Worm (Caenorhabditis elegans): Measurements from ENCODE around the gene immt-2.

- TF ChIP-seq elt-3 (tag; optimal IDR thresholded peaks at IDR 0.05) (no peak), nhr-77 (tag; optimal IDR thresholded peaks at IDR 0.05) (no peak), nhr-23 (tag; optimal IDR thresholded peaks at IDR 0.05) (no peak), nhr-237 (tag; optimal IDR thresholded peaks at IDR 0.05) (no peak), unc-62 (GFP tag; optimal IDR thresholded peaks at IDR 0.05) (no peak), snpc-4 (tag; optimal IDR thresholded peaks at IDR 0.05) (no peak), fos-1 (tag; optimal IDR thresholded peaks at IDR 0.05) (no peak), aly-2 (tag; optimal IDR thresholded peaks at IDR 0.05) (no peak), blmp-1 (tag; optimal IDR thresholded peaks at IDR 0.05; ENCODE audit: insufficient read depth) (no peak), ceh-82 (tag; optimal IDR thresholded peaks at IDR 0.05) (no peak), ztf-11 (tag; optimal IDR thresholded peaks at IDR 0.05) (no peak), lin-13 (GFP tag; optimal IDR thresholded peaks at IDR 0.05) (no peak)
Measured at ce11 chrV:16793312-16793711, 4.2 kb downstream of the immt-2 start.

Measured in whole organism, L2 larva.